Fruit fly (Drosophila melanogaster): ENCODE results near the gene CG10479.

CG10479 gene

dm6 chr3L:5976121-5976906 lies 507 bp upstream of the CG10479 start (continued):
- TF ChIP-seq sens-2 (GFP tag; IDR thresholded peaks at IDR 0.05) (peak; percentile 94), tup (GFP tag; optimal IDR thresholded peaks at IDR 0.05) (peak; percentile 93), Chrac-16 (GFP tag; optimal IDR thresholded peaks at IDR 0.05) (peak; percentile 94), CG12299 (tag; optimal IDR thresholded peaks at IDR 0.05) (peak; percentile 84), hkb (optimal IDR thresholded peaks at IDR 0.05) (peak; percentile 56), hkb (GFP tag; IDR thresholded peaks at IDR 0.05) (peak; percentile 98), phol (tag; optimal IDR thresholded peaks at IDR 0.05) (peak; percentile 97), Meics (GFP tag; optimal IDR thresholded peaks at IDR 0.05) (peak; percentile 85), CG6683 (GFP tag; optimal IDR thresholded peaks at IDR 0.05) (peak; percentile 76), NfI (GFP tag; optimal IDR thresholded peaks at IDR 0.05) (peak; percentile 77), zfh2 (GFP tag; optimal IDR thresholded peaks at IDR 0.05) (peak; percentile 15), CG30020 (tag; optimal IDR thresholded peaks at IDR 0.05) (peak; percentile 74), knrl (GFP tag; IDR thresholded peaks at IDR 0.05; ENCODE audit: partially characterized antibody) (peak; percentile 54; the same call in 1 of the 3 replicates), slp2 (GFP tag; optimal IDR thresholded peaks at IDR 0.05) (peak; percentile 97), Dp (GFP tag; optimal IDR thresholded peaks at IDR 0.05) (no peak), Atf3 (GFP tag; optimal IDR thresholded peaks at IDR 0.05) (peak; percentile 89), CG10209 (GFP tag; optimal IDR thresholded peaks at IDR 0.05) (peak; percentile 96), crp (GFP tag; optimal IDR thresholded peaks at IDR 0.05) (peak in 1 of 2 experiments; percentile 53), CG30431 (GFP tag; optimal IDR thresholded peaks at IDR 0.05) (peak; percentile 94), jumu (GFP tag; optimal IDR thresholded peaks at IDR 0.05) (peak; percentile 93), ham (GFP tag; IDR thresholded peaks at IDR 0.05) (peak; percentile 41; the same call in 1 of the 2 replicates), HLHmδ (GFP tag; optimal IDR thresholded peaks at IDR 0.05) (no peak), CG32532 (GFP tag; IDR thresholded peaks at IDR 0.05) (peak; percentile 84), CG4854 (GFP tag; optimal IDR thresholded peaks at IDR 0.05) (peak; percentile 91), kay (GFP tag; optimal IDR thresholded peaks at IDR 0.05) (peak; percentile 92), CG1832 (GFP tag; optimal IDR thresholded peaks at IDR 0.05) (no peak), ssp (GFP tag; IDR thresholded peaks at IDR 0.05) (peak; percentile 93), mam (GFP tag; optimal IDR thresholded peaks at IDR 0.05) (peak; percentile 88), usp (GFP tag; optimal IDR thresholded peaks at IDR 0.05) (no peak), Deaf1 (tag; optimal IDR thresholded peaks at IDR 0.05) (peak; percentile 44), CG10431 (GFP tag; optimal IDR thresholded peaks at IDR 0.05) (peak; percentile 76), CG43689 (GFP tag; IDR thresholded peaks at IDR 0.05) (peak; percentile 78), disco-r (GFP tag; optimal IDR thresholded peaks at IDR 0.05) (peak; percentile 84), slou (GFP tag; optimal IDR thresholded peaks at IDR 0.05) (peak; percentile 83), Trl (optimal IDR thresholded peaks at IDR 0.05) (peak; percentile 68 to 99), Trl (GFP tag; optimal IDR thresholded peaks at IDR 0.05) (peak; percentile 91), CG13424 (tag; optimal IDR thresholded peaks at IDR 0.05) (peak; percentile 90), CG15514 (GFP tag; optimal IDR thresholded peaks at IDR 0.05) (peak; percentile 77), CG5180 (GFP tag; optimal IDR thresholded peaks at IDR 0.05) (peak; percentile 84), HLH3B (GFP tag; IDR thresholded peaks at IDR 0.05) (peak; percentile 98), CG31224 (GFP tag; IDR thresholded peaks at IDR 0.05) (peak; percentile 76; the same call in 1 of the 2 replicates), esg (GFP tag; conservative IDR thresholded peaks at IDR 0.05) (peak; percentile 96), Neu2 (GFP tag; optimal IDR thresholded peaks at IDR 0.05; ENCODE audit: borderline replicate concordance) (no peak), Eip74EF (GFP tag; optimal IDR thresholded peaks at IDR 0.05) (peak in 1 of 2 experiments; percentile 96), al (GFP tag; IDR thresholded peaks at IDR 0.05) (peak; percentile 64), Abd-B (GFP tag; optimal IDR thresholded peaks at IDR 0.05) (peak; percentile 95), MESR4 (GFP tag; optimal IDR thresholded peaks at IDR 0.05) (peak; percentile 18), fd64A (GFP tag; optimal IDR thresholded peaks at IDR 0.05) (peak; percentile 85)

Measured in whole organism, embryonic.